Fruit fly (Drosophila melanogaster): ENCODE measurements around the gene Cpr72Ec.

Gene Cpr72Ec

DNA sequence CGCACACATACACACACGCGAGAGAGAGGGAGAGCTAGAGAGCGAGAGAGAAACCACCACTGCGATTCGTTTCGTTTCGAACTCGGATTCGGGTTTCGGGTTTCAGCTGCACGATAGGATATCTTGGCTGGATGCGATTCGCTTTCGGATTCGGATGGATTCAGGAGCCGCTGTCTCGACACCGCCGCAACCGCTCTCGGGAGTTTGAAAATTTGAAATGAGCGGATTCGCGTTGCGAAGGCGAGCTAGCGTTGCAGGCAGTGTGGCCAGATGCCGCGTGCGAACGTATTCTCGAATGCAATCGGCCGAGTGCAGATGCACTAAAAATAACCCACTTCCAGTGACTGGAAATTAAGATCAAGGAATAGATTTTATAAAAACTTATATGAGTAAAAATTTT is 44.4 kb upstream of the Cpr72Ec start, which contains the start of gene fax (continued):
- TF ChIP-seq CG1024 (GFP tag; IDR thresholded peaks at IDR 0.05) (no peak), CG6254 (GFP tag; optimal IDR thresholded peaks at IDR 0.05) (peak; percentile 23), CG12299 (tag; optimal IDR thresholded peaks at IDR 0.05) (peak; percentile 14), dmrt99B (tag; optimal IDR thresholded peaks at IDR 0.05) (no peak), Sry-δ (GFP tag; optimal IDR thresholded peaks at IDR 0.05) (peak; percentile 17), CG10959 (GFP tag; IDR thresholded peaks at IDR 0.05) (0 out of 2 replicates have a peak, but pooled peaks have one; percentile 11), CG12236 (GFP tag; optimal IDR thresholded peaks at IDR 0.05) (no peak), CG2116 (GFP tag; optimal IDR thresholded peaks at IDR 0.05) (peak; percentile 28), nerfin-1 (tag; optimal IDR thresholded peaks at IDR 0.05) (peak; percentile 45), dimm (GFP tag; IDR thresholded peaks at IDR 0.05) (no peak), CG2678 (tag; optimal IDR thresholded peaks at IDR 0.05) (peak; percentile 4), CG17385 (GFP tag; optimal IDR thresholded peaks at IDR 0.05) (peak; percentile 51), CG8765 (GFP tag; IDR thresholded peaks at IDR 0.05) (peak; percentile 32; the same call in 1 of the 2 replicates), run (tag; optimal IDR thresholded peaks at IDR 0.05) (peak; percentile 12), gcm (GFP tag; optimal IDR thresholded peaks at IDR 0.05) (peak; percentile 37), CoRest (tag; optimal IDR thresholded peaks at IDR 0.05) (peak; percentile 30), CG11695 (GFP tag; IDR thresholded peaks at IDR 0.05) (peak; percentile 42; the same call in 1 of the 3 replicates), CG3838 (GFP tag; optimal IDR thresholded peaks at IDR 0.05) (no peak), Nf-YB (GFP tag; optimal IDR thresholded peaks at IDR 0.05) (peak; percentile 39), hth (optimal IDR thresholded peaks at IDR 0.05) (no peak), nom (GFP tag; optimal IDR thresholded peaks at IDR 0.05) (peak; percentile 88), CG12071 (GFP tag; optimal IDR thresholded peaks at IDR 0.05) (peak; percentile 26), CG8478 (optimal IDR thresholded peaks at IDR 0.05) (no peak), sqz (GFP tag; optimal IDR thresholded peaks at IDR 0.05) (peak; percentile 43), PHDP (tag; optimal IDR thresholded peaks at IDR 0.05) (peak; percentile 43), caup (GFP tag; optimal IDR thresholded peaks at IDR 0.05; ENCODE audit: severe bottlenecking) (peak; percentile 34), zfh2 (GFP tag; optimal IDR thresholded peaks at IDR 0.05) (no peak), CG6272 (GFP tag; IDR thresholded peaks at IDR 0.05) (no peak), sc (optimal IDR thresholded peaks at IDR 0.05) (no peak), sc (GFP tag; optimal IDR thresholded peaks at IDR 0.05) (no peak), CG12391 (tag; optimal IDR thresholded peaks at IDR 0.05) (peak; percentile 47), NK7.1 (GFP tag; optimal IDR thresholded peaks at IDR 0.05) (no peak), CG6791 (GFP tag; IDR thresholded peaks at IDR 0.05; ENCODE audit: partially characterized antibody) (peak; percentile 54; the same call in 1 of the 3 replicates), sim (GFP tag; IDR thresholded peaks at IDR 0.05) (0 out of 2 replicates have a peak, but pooled peaks have one; percentile 30), Eip74EF (GFP tag; optimal IDR thresholded peaks at IDR 0.05) (peak in 1 of 2 experiments; percentile 27), abd-A (tag; optimal IDR thresholded peaks at IDR 0.05) (no peak), Sox100B (GFP tag; optimal IDR thresholded peaks at IDR 0.05) (no peak), CG17186 (GFP tag; optimal IDR thresholded peaks at IDR 0.05) (peak; percentile 60), chinmo (GFP tag; IDR thresholded peaks at IDR 0.05; ENCODE audit: partially characterized antibody) (peak; percentile 96), gt (GFP tag; IDR thresholded peaks at IDR 0.05) (no peak), Spps (tag; optimal IDR thresholded peaks at IDR 0.05) (no peak), slp2 (GFP tag; optimal IDR thresholded peaks at IDR 0.05) (no peak), CG8359 (GFP tag; optimal IDR thresholded peaks at IDR 0.05; ENCODE audit: borderline replicate concordance) (no peak), so (GFP tag; IDR thresholded peaks at IDR 0.05) (peak; percentile 57; the same call in 1 of the 3 replicates), CG11696 (GFP tag; IDR thresholded peaks at IDR 0.05) (peak; percentile 8; the same call in 1 of the 2 replicates), unc-4 (GFP tag; IDR thresholded peaks at IDR 0.05; ENCODE audit: partially characterized antibody) (no peak), CG33213 (GFP tag; optimal IDR thresholded peaks at IDR 0.05) (peak; percentile 41), CG11456 (GFP tag; IDR thresholded peaks at IDR 0.05) (no peak), Dbx (GFP tag; IDR thresholded peaks at IDR 0.05) (peak; percentile 33; the same call in 1 of the 3 replicates), rib (GFP tag; IDR thresholded peaks at IDR 0.05) (no peak)
